Worm (Caenorhabditis elegans): ENCODE data around the gene his-73.

The his-73 gene

ce11 chrII:13159869-13160268 lies 23.6 kb upstream of the his-73 start:
- no peak for TF ChIP-seq ceh-14 (tag; optimal IDR thresholded peaks at IDR 0.05)
- no peak for TF ChIP-seq ceh-9 (tag; optimal IDR thresholded peaks at IDR 0.05)
- TF ChIP-seq ceh-30 (tag; optimal IDR thresholded peaks at IDR 0.05) = no peak

- TF ChIP-seq elt-4 (tag; optimal IDR thresholded peaks at IDR 0.05) (no peak), K02D7.2 (tag; optimal IDR thresholded peaks at IDR 0.05) (no peak), hlh-13 (GFP tag; optimal IDR thresholded peaks at IDR 0.05) (no peak), ttx-3 (tag; optimal IDR thresholded peaks at IDR 0.05) (no peak), lim-6 (tag; optimal IDR thresholded peaks at IDR 0.05) (no peak), sox-4 (tag; optimal IDR thresholded peaks at IDR 0.05) (no peak), odd-2 (tag; optimal IDR thresholded peaks at IDR 0.05) (no peak), pag-3 (tag; optimal IDR thresholded peaks at IDR 0.05; ENCODE audit: borderline replicate concordance) (no peak), T23F11.4 (GFP tag; optimal IDR thresholded peaks at IDR 0.05) (no peak), dve-1 (tag; optimal IDR thresholded peaks at IDR 0.05) (no peak), nhr-232 (tag; optimal IDR thresholded peaks at IDR 0.05) (no peak), ceh-22 (tag; optimal IDR thresholded peaks at IDR 0.05) (no peak), pha-4 (tag; optimal IDR thresholded peaks at IDR 0.05) (no peak), gmeb-2 (tag; optimal IDR thresholded peaks at IDR 0.05) (no peak), zip-5 (tag; optimal IDR thresholded peaks at IDR 0.05) (no peak), eyg-1 (tag; optimal IDR thresholded peaks at IDR 0.05) (no peak)
Observed at ce11 chrII:13163009-13163408, 20.5 kb upstream of the his-73 start.

ce11 chrII:13164062-13164461 lies 19.4 kb upstream of the his-73 start:
- TF ChIP-seq ceh-9 (tag; optimal IDR thresholded peaks at IDR 0.05) (no peak), ceh-24 (tag; optimal IDR thresholded peaks at IDR 0.05) (no peak), sdc-2 (tag; optimal IDR thresholded peaks at IDR 0.05) (no peak), unc-86 (tag; optimal IDR thresholded peaks at IDR 0.05) (no peak), T23F11.4 (GFP tag; optimal IDR thresholded peaks at IDR 0.05) (no peak), nhr-11 (tag; optimal IDR thresholded peaks at IDR 0.05) (no peak), ahr-1 (tag; optimal IDR thresholded peaks at IDR 0.05) (no peak), zip-5 (tag; optimal IDR thresholded peaks at IDR 0.05) (no peak), pag-3 (tag; optimal IDR thresholded peaks at IDR 0.05; ENCODE audit: borderline replicate concordance) (no peak), ceh-6 (GFP tag; optimal IDR thresholded peaks at IDR 0.05) (no peak), F13H6.1 (tag; optimal IDR thresholded peaks at IDR 0.05) (no peak), mec-3 (tag; optimal IDR thresholded peaks at IDR 0.05; ENCODE audit: borderline replicate concordance) (no peak), odd-2 (tag; optimal IDR thresholded peaks at IDR 0.05) (no peak)

- TF ChIP-seq ceh-9 (tag; optimal IDR thresholded peaks at IDR 0.05) (no peak), ceh-45 (GFP tag; IDR thresholded peaks at IDR 0.05) (no peak), C08G9.2 (tag; optimal IDR thresholded peaks at IDR 0.05) (no peak), pha-4 (tag; optimal IDR thresholded peaks at IDR 0.05) (no peak), C38D4.7 (GFP tag; optimal IDR thresholded peaks at IDR 0.05) (no peak), hlh-8 (tag; optimal IDR thresholded peaks at IDR 0.05) (no peak), elt-2 (tag; optimal IDR thresholded peaks at IDR 0.05) (no peak), dmd-4 (tag; optimal IDR thresholded peaks at IDR 0.05; ENCODE audit: borderline replicate concordance) (no peak), ceh-34 (tag; optimal IDR thresholded peaks at IDR 0.05) (no peak), madf-2 (tag; optimal IDR thresholded peaks at IDR 0.05) (no peak), unc-42 (tag; optimal IDR thresholded peaks at IDR 0.05) (no peak), mec-3 (tag; optimal IDR thresholded peaks at IDR 0.05; ENCODE audit: borderline replicate concordance) (no peak), unc-3 (GFP tag; conservative IDR thresholded peaks at IDR 0.05) (no peak), unc-3 (tag; optimal IDR thresholded peaks at IDR 0.05) (no peak), syd-9 (tag; optimal IDR thresholded peaks at IDR 0.05) (no peak), ama-1 (optimal IDR thresholded peaks at IDR 0.05) (no peak), pat-9 (tag; optimal IDR thresholded peaks at IDR 0.05) (no peak), lim-6 (tag; optimal IDR thresholded peaks at IDR 0.05) (no peak)
Observed at ce11 chrII:13165683-13166259, 17.7 kb upstream of the his-73 start, which contains the start of gene moe-3. TSS of gene moe-3 (minus strand) at chrII:13165733.
